Worm (Caenorhabditis elegans) whole organism, L2 larva: ENCODE data around the gene oac-3.

Source experiments
- R02D3.7 ChIP-seq: fragments of 150-350 bp; optimal IDR thresholded peaks from 2 replicates; lab custom pipeline; 2014; ENCODE audit warnings: missing biosample characterization, missing genetic modification characterization
- ZK546.5 ChIP-seq: sonication (generic microtip); optimal IDR thresholded peaks from 2 replicates; lab custom pipeline; 2017; ENCODE audit warnings: missing biosample characterization, missing genetic modification characterization
- unc-39 ChIP-seq: fragments of 150-350 bp; optimal IDR thresholded peaks from 2 replicates; lab custom pipeline; 2014; ENCODE audit warnings: missing biosample characterization, missing genetic modification characterization
- zag-1 ChIP-seq: fragments of 150-350 bp; optimal IDR thresholded peaks from 2 replicates; lab custom pipeline; 2014; ENCODE audit warnings: missing biosample characterization, missing genetic modification characterization

DNA sequence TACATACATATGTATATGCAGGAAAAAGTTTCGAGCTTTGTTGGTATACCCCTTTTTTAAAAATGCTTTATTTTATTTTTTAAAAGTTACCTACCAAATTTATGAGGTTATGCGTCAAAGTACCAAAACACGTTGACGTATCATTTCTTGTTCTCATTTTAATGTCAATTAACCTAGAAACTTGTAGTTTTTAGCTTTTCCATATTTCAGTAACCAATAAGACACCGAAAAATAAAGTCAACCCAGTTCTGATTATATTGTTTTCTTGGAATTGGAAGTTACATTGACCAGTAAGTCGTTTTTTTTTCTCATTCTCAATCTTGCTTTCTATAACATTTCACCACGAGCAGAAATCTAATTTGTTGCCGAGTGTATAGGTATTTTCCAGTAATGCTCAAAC is 37.5 kb downstream of the oac-3 start, which contains the start of gene srw-145:
- TF ChIP-seq R02D3.7 (tag; lab: Kevin White, UChicago) (no peak), zag-1 (tag; lab: Kevin White, UChicago) (no peak), unc-39 (tag; lab: Kevin White, UChicago) (no peak), ZK546.5 (tag; lab: Kevin White, UChicago) (no peak)
